Fruit fly (Drosophila melanogaster) whole organism: ENCODE data around the gene rod.

ENCODE experiments used
- EcR ChIP-seq, 2 experiments: fragments of >200 bp; optimal IDR thresholded peaks; 2 replicates each; lab custom pipeline; 2017; ENCODE audit warnings: missing biosample characterization in 2 of 2, missing genetic modification characterization in 2 of 2, missing genetic modification reagents in 2 of 2
- psq ChIP-seq: fragments of >200 bp; optimal IDR thresholded peaks from 2 replicates; lab custom pipeline; 2017
- usp ChIP-seq: fragments of >200 bp; optimal IDR thresholded peaks from 2 replicates; lab custom pipeline; 2017; ENCODE audit warnings: missing biosample characterization, missing genetic modification characterization, mixed read lengths

- TF ChIP-seq EcR (GFP tag; optimal IDR thresholded peaks at IDR 0.05; lab: Kevin White, UChicago) (no peak), psq (lab: Kevin White, UChicago) (no peak), usp (no peak)
Measured at dm6 chr3R:31565738-31566137, 15.0 kb upstream of the rod start.
